Fruit fly (Drosophila melanogaster) whole organism, embryonic: Measurements from ENCODE around the gene Csp.
A peak's percentile ranks its signal among the peaks of the same experiment; 100 is the strongest.

Experiments used
- Ada2b ChIP-seq: fragments of 200-800 bp; sonication (Bioruptor generic); IDR thresholded peaks from 2 replicates; pipeline ENCODE4 v1.3.6; 2022; ENCODE audit warnings: missing biosample characterization, missing genetic modification characterization
- Asciz ChIP-seq: fragments of 200-800 bp; sonication (Bioruptor generic); optimal IDR thresholded peaks from 2 replicates; lab custom pipeline; 2017; ENCODE audit warnings: missing biosample characterization, mild to moderate bottlenecking, missing genetic modification characterization, missing genetic modification reagents
- C15 ChIP-seq: fragments of 200-800 bp; sonication (Bioruptor generic); IDR thresholded peaks from 3 replicates; pipeline ENCODE4 v1.3.6; 2022; ENCODE audit warnings: missing biosample characterization, missing genetic modification characterization
- CG11085 ChIP-seq: fragments of 200-800 bp; sonication (Bioruptor generic); IDR thresholded peaks from 2 replicates; pipeline ENCODE4 v1.3.6; 2022; ENCODE audit warnings: missing biosample characterization, missing genetic modification characterization
- CG11695 ChIP-seq: fragments of 200-800 bp; sonication (Bioruptor generic); IDR thresholded peaks from 3 replicates; pipeline ENCODE4 v1.3.6; 2022; ENCODE audit warnings: missing biosample characterization, missing genetic modification characterization
- CG12391 ChIP-seq: fragments of 200-800 bp; sonication (Bioruptor generic); optimal IDR thresholded peaks from 3 replicates; lab custom pipeline; 2018; ENCODE audit warnings: missing biosample characterization, mild to moderate bottlenecking, missing genetic modification characterization, moderate library complexity
- CG13424 ChIP-seq: fragments of 200-800 bp; sonication (Bioruptor generic); optimal IDR thresholded peaks from 2 replicates; lab custom pipeline; 2019; ENCODE audit warnings: missing biosample characterization, mild to moderate bottlenecking, missing genetic modification characterization, moderate library complexity
- CG13894 ChIP-seq: fragments of 200-800 bp; sonication (Bioruptor generic); optimal IDR thresholded peaks from 3 replicates; lab custom pipeline; 2018; ENCODE audit warnings: missing biosample characterization, mild to moderate bottlenecking, missing genetic modification characterization, moderate library complexity
- CG14014 ChIP-seq: fragments of 200-800 bp; sonication (Bioruptor generic); IDR thresholded peaks from 2 replicates; pipeline ENCODE4 v1.3.6; 2022; ENCODE audit warnings: missing biosample characterization, missing genetic modification characterization
- CG14050 ChIP-seq: fragments of 200-800 bp; sonication (Bioruptor generic); IDR thresholded peaks from 3 replicates; pipeline ENCODE4 v1.3.6; 2022; ENCODE audit warnings: missing biosample characterization, missing genetic modification characterization
- CG15269 ChIP-seq: fragments of 200-800 bp; sonication (Bioruptor generic); optimal IDR thresholded peaks from 2 replicates; lab custom pipeline; 2018; ENCODE audit warnings: missing biosample characterization, mild to moderate bottlenecking, missing genetic modification characterization, moderate library complexity
- CG1602 ChIP-seq: fragments of 200-800 bp; sonication (Bioruptor generic); optimal IDR thresholded peaks from 3 replicates; lab custom pipeline; 2016; ENCODE audit warnings: missing biosample characterization, missing genetic modification characterization
- CG17359 ChIP-seq: fragments of 200-800 bp; sonication (Bioruptor generic); optimal IDR thresholded peaks from 3 replicates; lab custom pipeline; 2018; ENCODE audit warnings: missing biosample characterization, mild to moderate bottlenecking, missing genetic modification characterization, moderate library complexity
- CG17568 ChIP-seq: fragments of 200-800 bp; sonication (Bioruptor generic); optimal IDR thresholded peaks from 2 replicates; lab custom pipeline; 2018; ENCODE audit warnings: missing biosample characterization, mild to moderate bottlenecking, missing genetic modification characterization, moderate library complexity
- CG1792 ChIP-seq: fragments of 200-800 bp; sonication (Bioruptor generic); optimal IDR thresholded peaks from 2 replicates; lab custom pipeline; 2016; ENCODE audit warnings: missing biosample characterization, missing genetic modification characterization
- CG2202 ChIP-seq: fragments of 200-800 bp; sonication (Bioruptor generic); optimal IDR thresholded peaks from 2 replicates; lab custom pipeline; 2018; ENCODE audit warnings: missing biosample characterization, mild to moderate bottlenecking, missing genetic modification characterization
- CG3065 ChIP-seq: fragments of 200-800 bp; sonication (Bioruptor generic); optimal IDR thresholded peaks from 2 replicates; lab custom pipeline; 2016; ENCODE audit warnings: missing biosample characterization, missing genetic modification characterization
- CG33557 ChIP-seq: fragments of 200-800 bp; sonication (Bioruptor generic); optimal IDR thresholded peaks from 2 replicates; lab custom pipeline; 2019; ENCODE audit warnings: missing biosample characterization, mild to moderate bottlenecking, missing genetic modification characterization, moderate library complexity
- CG3726 ChIP-seq: fragments of 200-800 bp; sonication (Bioruptor generic); IDR thresholded peaks from 3 replicates; pipeline ENCODE4, ENCODE4 v1.3.6; 2022; ENCODE audit warnings: missing biosample characterization, missing genetic modification characterization
- CG43689 ChIP-seq: fragments of 200-800 bp; sonication (Bioruptor generic); IDR thresholded peaks from 2 replicates; pipeline ENCODE4 v1.3.6; 2022; ENCODE audit warnings: missing biosample characterization, missing genetic modification characterization
- CG4617 ChIP-seq: fragments of 200-800 bp; sonication (Bioruptor generic); optimal IDR thresholded peaks from 3 replicates; lab custom pipeline; 2016; ENCODE audit warnings: missing biosample characterization, missing genetic modification characterization, borderline replicate concordance
- CG7357 ChIP-seq: fragments of 200-800 bp; sonication (Bioruptor generic); IDR thresholded peaks from 3 replicates; pipeline ENCODE4 v1.3.6; 2022; ENCODE audit warnings: missing biosample characterization, missing genetic modification characterization
- CG8089 ChIP-seq: fragments of 200-800 bp; sonication (Bioruptor generic); optimal IDR thresholded peaks from 3 replicates; lab custom pipeline; 2016; ENCODE audit warnings: missing biosample characterization, missing genetic modification characterization
- CG8944 ChIP-seq: fragments of 200-800 bp; sonication (Bioruptor generic); optimal IDR thresholded peaks from 3 replicates; lab custom pipeline; 2016; ENCODE audit warnings: missing biosample characterization, missing genetic modification characterization
- Doc3 ChIP-seq: fragments of 200-800 bp; sonication (Bioruptor generic); IDR thresholded peaks from 3 replicates; pipeline ENCODE4 v1.3.6; 2022; ENCODE audit warnings: missing biosample characterization, missing genetic modification characterization; ENCODE audit not compliant: partially characterized antibody
- Eip74EF ChIP-seq, 2 experiments: fragments of 200-800 bp in 1 of 2; fragments of >200 bp in 1 of 2; sonication (Bioruptor generic) in 1 of 2; optimal IDR thresholded peaks; 2 replicates each; lab custom pipeline; 2017 to 2019; ENCODE audit warnings: missing biosample characterization in 2 of 2, missing genetic modification characterization in 2 of 2, mild to moderate bottlenecking in 1 of 2, moderate library complexity in 1 of 2
- Med ChIP-seq: fragments of 200-800 bp; sonication (Bioruptor generic); peaks from one replicate; lab custom pipeline; 2016; ENCODE audit warnings: missing biosample characterization, missing genetic modification characterization, mild to moderate bottlenecking, inconsistent platforms, moderate library complexity
- Mes4 ChIP-seq: fragments of 200-800 bp; sonication (Bioruptor generic); optimal IDR thresholded peaks from 2 replicates; lab custom pipeline; 2016; ENCODE audit warnings: missing biosample characterization, missing genetic modification characterization
- Mrtf ChIP-seq: fragments of 200-800 bp; sonication (Bioruptor generic); IDR thresholded peaks from 3 replicates; pipeline ENCODE4 v1.3.6; 2022; ENCODE audit warnings: missing biosample characterization, missing genetic modification characterization
- Pdp1 ChIP-seq, 2 experiments: fragments of 200-800 bp; sonication (Bioruptor generic); optimal IDR thresholded peaks; 3 replicates each; lab custom pipeline; 2016; ENCODE audit warnings: missing biosample characterization in 2 of 2, missing genetic modification characterization in 2 of 2, mild to moderate bottlenecking in 1 of 2, moderate library complexity in 1 of 2
- TFAM ChIP-seq: fragments of 200-800 bp; sonication (Bioruptor generic); optimal IDR thresholded peaks from 2 replicates; lab custom pipeline; 2017; ENCODE audit warnings: missing biosample characterization, missing genetic modification characterization, inconsistent platforms
- Usf ChIP-seq: fragments of 200-800 bp; sonication (Bioruptor generic); optimal IDR thresholded peaks from 2 replicates; lab custom pipeline; 2017; ENCODE audit warnings: missing genotype, missing biosample characterization, missing genetic modification characterization
- Vsx1 ChIP-seq: fragments of 200-800 bp; sonication (Bioruptor generic); optimal IDR thresholded peaks from 2 replicates; lab custom pipeline; 2017; ENCODE audit warnings: missing biosample characterization, mild to moderate bottlenecking, missing genetic modification characterization, missing genetic modification reagents
- ab ChIP-seq: fragments of 200-800 bp; sonication (Bioruptor generic); optimal IDR thresholded peaks from 2 replicates; lab custom pipeline; 2016; ENCODE audit warnings: missing biosample characterization, missing genetic modification characterization
- abd-A ChIP-seq: fragments of 200-800 bp; sonication (Bioruptor generic); optimal IDR thresholded peaks from 3 replicates; lab custom pipeline; 2019; ENCODE audit warnings: missing biosample characterization, mild to moderate bottlenecking, missing genetic modification characterization, moderate library complexity
- ara ChIP-seq: fragments of 200-800 bp; sonication (Bioruptor generic); IDR thresholded peaks from 2 replicates; pipeline ENCODE4 v1.3.6; 2022; ENCODE audit warnings: missing biosample characterization, missing genetic modification characterization
- ato ChIP-seq: fragments of 200-800 bp; sonication (Bioruptor generic); IDR thresholded peaks from 2 replicates; pipeline ENCODE4 v1.3.6; 2022; ENCODE audit warnings: missing biosample characterization, missing genetic modification characterization; ENCODE audit not compliant: partially characterized antibody
- cg ChIP-seq: fragments of 200-800 bp; sonication (Bioruptor generic); optimal IDR thresholded peaks from 3 replicates; lab custom pipeline; 2019; ENCODE audit warnings: missing biosample characterization, mild to moderate bottlenecking, missing genetic modification characterization, moderate library complexity
- crc ChIP-seq: fragments of 200-800 bp; sonication (Bioruptor generic); optimal IDR thresholded peaks from 2 replicates; lab custom pipeline; 2016; ENCODE audit warnings: missing biosample characterization, missing genetic modification characterization
- ems ChIP-seq: fragments of 200-800 bp; sonication (Bioruptor generic); optimal IDR thresholded peaks from 3 replicates; lab custom pipeline; 2016; ENCODE audit warnings: missing biosample characterization, missing genetic modification characterization
- hbn ChIP-seq: fragments of 200-800 bp; sonication (Bioruptor generic); IDR thresholded peaks from 2 replicates; pipeline ENCODE4 v1.3.6; 2022; ENCODE audit warnings: missing biosample characterization, missing genetic modification characterization; ENCODE audit not compliant: partially characterized antibody
- hth ChIP-seq: fragments of >200 bp; optimal IDR thresholded peaks from 2 replicates; lab custom pipeline; 2017; ENCODE audit warnings: inconsistent platforms
- lmd ChIP-seq: fragments of 200-800 bp; sonication (Bioruptor generic); IDR thresholded peaks from 2 replicates; pipeline ENCODE4 v1.3.6; 2022; ENCODE audit warnings: missing biosample characterization, missing genetic modification characterization
- mam ChIP-seq: fragments of 200-800 bp; sonication (Bioruptor generic); optimal IDR thresholded peaks from 3 replicates; lab custom pipeline; 2016; ENCODE audit warnings: missing biosample characterization, missing genetic modification characterization
- org-1 ChIP-seq: fragments of 200-800 bp; sonication (Bioruptor generic); optimal IDR thresholded peaks from 2 replicates; lab custom pipeline; 2017; ENCODE audit warnings: missing biosample characterization, missing genetic modification characterization
- salm ChIP-seq: fragments of 200-800 bp; sonication (Bioruptor generic); optimal IDR thresholded peaks from 2 replicates; lab custom pipeline; 2018; ENCODE audit warnings: missing biosample characterization, mild to moderate bottlenecking, missing genetic modification characterization
- sisA ChIP-seq: fragments of 200-800 bp; sonication (Bioruptor generic); IDR thresholded peaks from 2 replicates; pipeline ENCODE4 v1.3.6; 2022; ENCODE audit warnings: missing biosample characterization, missing genetic modification characterization
- slp2 ChIP-seq: fragments of 200-800 bp; sonication (Bioruptor generic); optimal IDR thresholded peaks from 2 replicates; lab custom pipeline; 2016; ENCODE audit warnings: missing biosample characterization, missing genetic modification characterization
- so ChIP-seq: fragments of 200-800 bp; sonication (Bioruptor generic); IDR thresholded peaks from 3 replicates; pipeline ENCODE4 v1.3.6; 2022; ENCODE audit warnings: missing biosample characterization, missing genetic modification characterization
- sob ChIP-seq: fragments of 200-800 bp; sonication (Bioruptor generic); IDR thresholded peaks from 2 replicates; pipeline ENCODE4 v1.3.6; 2022; ENCODE audit warnings: missing biosample characterization, missing genetic modification characterization
- stwl ChIP-seq: fragments of 200-800 bp; sonication (Bioruptor generic); optimal IDR thresholded peaks from 3 replicates; lab custom pipeline; 2018; ENCODE audit warnings: missing biosample characterization, mild to moderate bottlenecking, missing genetic modification characterization, moderate library complexity
- tin ChIP-seq: fragments of 200-800 bp; sonication (Bioruptor generic); optimal IDR thresholded peaks from 3 replicates; lab custom pipeline; 2016; ENCODE audit warnings: missing biosample characterization, missing genetic modification characterization

Csp gene

dm6 chr3L:22266535-22266934 is 647 bp upstream of the Csp start, which contains the start of gene CG11523 (continued):
- TF ChIP-seq Pdp1 (GFP tag; optimal IDR thresholded peaks at IDR 0.05; lab: Kevin White, UChicago) (peak in 1 of 2 experiments; percentile 12), salm (no peak), abd-A (no peak), ara (GFP tag; lab: Robert Waterston, UW) (no peak), CG8089 (GFP tag; lab: Kevin White, UChicago) (no peak), CG11695 (no peak), Mrtf (GFP tag; lab: Robert Waterston, UW) (no peak), Doc3 (no peak), Mes4 (no peak), CG7357 (no peak), ab (GFP tag; lab: Kevin White, UChicago) (no peak), CG17359 (tag; lab: Kevin White, UChicago) (no peak), Usf (GFP tag; lab: Kevin White, UChicago) (no peak), CG17568 (GFP tag; lab: Kevin White, UChicago) (no peak), Eip74EF (GFP tag; optimal IDR thresholded peaks at IDR 0.05; lab: Kevin White, UChicago) (no peak), crc (GFP tag; lab: Kevin White, UChicago) (no peak), CG3726 (no peak), CG8944 (GFP tag; lab: Kevin White, UChicago) (no peak), CG14014 (GFP tag; lab: Robert Waterston, UW) (no peak), CG11085 (GFP tag; lab: Robert Waterston, UW) (no peak), sisA (GFP tag; lab: Robert Waterston, UW) (no peak), hbn (0 out of 2 replicates have a peak, but pooled peaks have one; percentile 18), CG4617 (GFP tag; lab: Kevin White, UChicago) (peak; percentile 33), tin (GFP tag; lab: Kevin White, UChicago) (no peak), slp2 (GFP tag; lab: Kevin White, UChicago) (no peak), stwl (tag; lab: Kevin White, UChicago) (peak; percentile 5), CG1602 (no peak), Med (GFP tag; lab: Kevin White, UChicago) (peak; percentile 79), hth (lab: Kevin White, UChicago) (no peak), CG13424 (tag; lab: Kevin White, UChicago) (no peak), org-1 (GFP tag; lab: Kevin White, UChicago) (no peak), so (GFP tag; lab: Robert Waterston, UW) (no peak), CG12391 (peak; percentile 16), lmd (GFP tag; lab: Robert Waterston, UW) (no peak), ato (GFP tag; lab: Robert Waterston, UW) (no peak), sob (GFP tag; lab: Robert Waterston, UW) (no peak), ems (GFP tag; lab: Kevin White, UChicago) (no peak), CG3065 (GFP tag; lab: Kevin White, UChicago) (no peak), CG13894 (tag; lab: Kevin White, UChicago) (peak; percentile 13), CG33557 (GFP tag; lab: Kevin White, UChicago) (no peak), mam (GFP tag; lab: Kevin White, UChicago) (peak; percentile 39), cg (GFP tag; lab: Kevin White, UChicago) (no peak), CG1792 (GFP tag; lab: Kevin White, UChicago) (no peak), CG2202 (no peak), Asciz (no peak), TFAM (no peak), Vsx1 (no peak), CG15269 (tag; lab: Kevin White, UChicago) (no peak), CG43689 (GFP tag; lab: Robert Waterston, UW) (no peak), CG14050 (GFP tag; lab: Robert Waterston, UW) (no peak), Ada2b (GFP tag; lab: Robert Waterston, UW) (no peak), C15 (GFP tag; lab: Robert Waterston, UW) (no peak)
